Worm (Caenorhabditis elegans) whole organism, early embryonic: Measurements from ENCODE around the gene C13C4.8.

Experiments used
- B0310.2 ChIP-seq: sonication (generic microtip); optimal IDR thresholded peaks from 2 replicates; lab custom pipeline; 2016; ENCODE audit warnings: mild to moderate bottlenecking, missing genetic modification characterization, missing compliant biosample characterization
- F13C5.2 ChIP-seq: sonication (generic microtip); optimal IDR thresholded peaks from 2 replicates; lab custom pipeline; 2017; ENCODE audit warnings: mild to moderate bottlenecking, missing genetic modification characterization, inconsistent platforms, missing compliant biosample characterization
- aly-1 ChIP-seq: sonication (generic microtip); optimal IDR thresholded peaks from 2 replicates; lab custom pipeline; 2016; ENCODE audit warnings: missing genetic modification characterization, missing compliant biosample characterization
- ama-1 ChIP-seq: fragments of 150-350 bp; optimal IDR thresholded peaks from 2 replicates; lab custom pipeline; 2014
- ceh-13 ChIP-seq: fragments of 200-800 bp; sonication (Bioruptor generic); optimal IDR thresholded peaks from 2 replicates; lab custom pipeline; 2018; ENCODE audit warnings: mild to moderate bottlenecking, missing genetic modification characterization, missing compliant biosample characterization
- ceh-36 ChIP-seq: sonication (generic microtip); optimal IDR thresholded peaks from 2 replicates; lab custom pipeline; 2016; ENCODE audit warnings: missing genetic modification characterization, inconsistent platforms, missing compliant biosample characterization
- ets-7 ChIP-seq: sonication (generic microtip); optimal IDR thresholded peaks from 2 replicates; lab custom pipeline; 2016; ENCODE audit warnings: missing genotype, missing genetic modification characterization, missing compliant biosample characterization
- flt-1 ChIP-seq: fragments of 200-800 bp; sonication (Bioruptor generic); IDR thresholded peaks from 2 replicates; pipeline ENCODE4 v1.3.6; 2022; ENCODE audit warnings: missing genetic modification characterization, missing compliant biosample characterization
- hmbx-1 ChIP-seq: sonication (generic microtip); optimal IDR thresholded peaks from 2 replicates; lab custom pipeline; 2016; ENCODE audit warnings: mild to moderate bottlenecking, missing genetic modification characterization, missing compliant biosample characterization
- hmg-4 ChIP-seq: fragments of 200-800 bp; sonication (Bioruptor generic); optimal IDR thresholded peaks from 2 replicates; lab custom pipeline; 2018; ENCODE audit warnings: mild to moderate bottlenecking, missing genetic modification characterization, missing compliant biosample characterization
- hnd-1 ChIP-seq: sonication (generic microtip); optimal IDR thresholded peaks from 2 replicates; lab custom pipeline; 2016; ENCODE audit warnings: missing genetic modification characterization, missing compliant biosample characterization
- pes-1 ChIP-seq: fragments of 200-800 bp; sonication (Bioruptor generic); IDR thresholded peaks from 2 replicates; pipeline ENCODE4 v1.3.6; 2022; ENCODE audit warnings: missing genetic modification reagents, missing genetic modification characterization, missing compliant biosample characterization
- scrt-1 ChIP-seq: fragments of 200-800 bp; sonication (Bioruptor generic); IDR thresholded peaks from 2 replicates; pipeline ENCODE4 v1.3.6; 2022; ENCODE audit warnings: missing genetic modification characterization, missing compliant biosample characterization
- sea-1 ChIP-seq: fragments of 200-800 bp; sonication (Bioruptor generic); conservative IDR thresholded peaks from 2 replicates; pipeline ENCODE4 v1.3.6; 2022; ENCODE audit warnings: missing genetic modification characterization, missing compliant biosample characterization
- tbx-11 ChIP-seq: fragments of 200-800 bp; sonication (Bioruptor generic); IDR thresholded peaks from 2 replicates; pipeline ENCODE4 v1.3.6; 2022; ENCODE audit warnings: missing genetic modification characterization, missing compliant biosample characterization
- tbx-37 ChIP-seq: fragments of 200-800 bp; sonication (Bioruptor generic); conservative IDR thresholded peaks from 2 replicates; pipeline ENCODE4 v1.3.6; 2022; ENCODE audit warnings: missing genetic modification reagents, missing genetic modification characterization, missing compliant biosample characterization
- tra-4 ChIP-seq: sonication (generic microtip); optimal IDR thresholded peaks from 2 replicates; lab custom pipeline; 2017; ENCODE audit warnings: missing genetic modification characterization, missing compliant biosample characterization

Gene C13C4.8

DNA sequence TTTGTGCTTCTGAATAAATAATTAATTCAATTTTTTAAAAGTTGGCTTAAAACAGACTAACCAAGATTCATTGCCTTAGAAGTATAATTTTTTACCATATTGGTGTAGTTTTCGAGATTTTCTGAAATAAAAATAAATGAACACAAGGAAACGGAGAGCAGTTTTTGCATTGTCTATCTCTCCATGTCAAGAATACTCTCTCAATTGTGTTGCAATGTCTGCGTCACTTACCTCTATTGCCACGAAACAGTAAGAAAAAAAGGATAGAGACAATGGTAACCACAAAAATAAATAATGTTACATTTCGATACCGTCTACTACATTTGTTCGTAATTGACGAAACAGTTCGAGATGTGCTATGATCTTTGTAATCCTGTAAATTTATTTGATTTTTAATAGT is 34.9 kb upstream of the C13C4.8 start, which contains the start of gene R07B7.10:
TSS of gene R07B7.10 (plus strand) at position 285 of the 400 bp plus-strand sequence.
- TF ChIP-seq ets-7 (tag; lab: Kevin White, UChicago) = no peak
- TF ChIP-seq ama-1 (lab: Kevin White, UChicago) = no peak
- TF ChIP-seq flt-1 (GFP tag; lab: Robert Waterston, UW) = no peak
- no peak for TF ChIP-seq sea-1 (GFP tag; lab: Robert Waterston, UW)
- TF ChIP-seq hmg-4 (GFP tag; lab: Kevin White, UChicago) = no peak

DNA sequence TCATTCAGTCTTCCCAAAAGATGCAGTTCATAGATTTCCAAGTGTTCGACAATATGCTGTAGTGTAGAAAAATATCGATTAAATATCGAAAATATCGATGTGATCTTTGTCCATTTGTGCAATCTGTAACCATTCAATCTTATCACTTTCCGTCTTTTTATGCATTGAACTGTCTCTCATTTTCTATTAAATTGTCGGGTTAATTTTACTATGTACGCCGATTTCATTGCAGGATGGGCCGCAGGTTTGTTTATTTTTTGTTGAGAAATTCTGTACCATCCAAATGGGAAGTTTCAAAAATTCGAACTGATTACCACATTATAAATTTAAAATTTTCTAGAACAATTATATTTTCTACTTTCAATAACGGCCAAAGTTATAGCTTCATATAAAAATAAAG is 33.6 kb upstream of the C13C4.8 start, which contains the start of gene R07B7.8:
TSS of gene R07B7.8 (minus strand) at position 101 of the 400 bp plus-strand sequence.
- no peak for TF ChIP-seq B0310.2
- TF ChIP-seq ets-7 (tag; lab: Kevin White, UChicago) = no peak
- no peak for TF ChIP-seq tbx-37
- TF ChIP-seq tbx-11 (GFP tag; lab: Robert Waterston, UW) = no peak
- TF ChIP-seq hmbx-1 (tag; lab: Kevin White, UChicago) = no peak
- no peak for TF ChIP-seq hnd-1 (tag; lab: Kevin White, UChicago)
- TF ChIP-seq ceh-13 (GFP tag; lab: Kevin White, UChicago) = no peak
- TF ChIP-seq hmg-4 (GFP tag; lab: Kevin White, UChicago) = no peak
- TF ChIP-seq scrt-1 (GFP tag; lab: Robert Waterston, UW) = no peak
- no peak for TF ChIP-seq sea-1 (GFP tag; lab: Robert Waterston, UW)
- TF ChIP-seq pes-1 (GFP tag; lab: Robert Waterston, UW) = no peak
- TF ChIP-seq flt-1 (GFP tag; lab: Robert Waterston, UW) = no peak
- TF ChIP-seq F13C5.2 = no peak
- no peak for TF ChIP-seq ama-1 (lab: Kevin White, UChicago)

DNA sequence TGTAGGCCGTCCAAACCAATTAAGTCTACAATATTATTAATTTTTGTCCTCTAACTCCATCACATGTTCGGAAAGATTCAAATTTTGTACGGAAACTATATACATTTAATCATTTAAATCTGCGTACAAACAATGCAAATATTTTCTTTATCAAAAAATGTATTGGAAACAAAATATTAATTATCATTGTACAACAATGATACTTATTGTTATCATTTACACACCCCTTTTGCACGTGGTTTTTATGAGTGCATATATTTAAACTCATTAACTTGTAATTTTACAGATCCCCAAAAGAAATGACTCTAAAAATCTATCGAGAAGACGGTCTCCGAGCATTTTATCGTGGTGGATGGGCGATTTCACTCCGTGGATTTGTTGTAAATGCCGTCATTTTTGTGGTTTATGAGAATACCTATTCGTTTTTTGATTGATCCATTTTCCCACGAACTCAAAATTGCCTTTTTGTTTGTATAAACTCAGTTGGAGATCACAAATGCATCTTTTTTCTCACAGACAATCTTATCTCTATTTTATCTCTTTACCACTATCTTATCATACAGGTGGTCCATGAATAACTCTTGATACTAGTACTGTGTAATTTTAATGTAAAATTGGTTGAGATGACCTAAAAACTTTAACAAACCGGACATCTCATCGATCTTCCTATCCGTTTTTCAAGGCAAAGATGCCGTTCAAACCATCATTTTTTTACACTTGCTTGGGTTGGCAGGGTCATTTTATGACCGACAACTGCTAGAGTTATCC is 31.8 kb upstream of the C13C4.8 start:
- TF ChIP-seq tbx-37 (no peak), hmg-4 (GFP tag; lab: Kevin White, UChicago) (no peak), ceh-36 (no peak), B0310.2 (no peak), tbx-11 (GFP tag; lab: Robert Waterston, UW) (no peak), ets-7 (tag; lab: Kevin White, UChicago) (no peak), aly-1 (tag; lab: Kevin White, UChicago) (no peak), ceh-13 (GFP tag; lab: Kevin White, UChicago) (no peak), tra-4 (tag; lab: Kevin White, UChicago) (no peak), hnd-1 (tag; lab: Kevin White, UChicago) (no peak), flt-1 (GFP tag; lab: Robert Waterston, UW) (no peak), hmbx-1 (tag; lab: Kevin White, UChicago) (no peak), F13C5.2 (no peak)

DNA sequence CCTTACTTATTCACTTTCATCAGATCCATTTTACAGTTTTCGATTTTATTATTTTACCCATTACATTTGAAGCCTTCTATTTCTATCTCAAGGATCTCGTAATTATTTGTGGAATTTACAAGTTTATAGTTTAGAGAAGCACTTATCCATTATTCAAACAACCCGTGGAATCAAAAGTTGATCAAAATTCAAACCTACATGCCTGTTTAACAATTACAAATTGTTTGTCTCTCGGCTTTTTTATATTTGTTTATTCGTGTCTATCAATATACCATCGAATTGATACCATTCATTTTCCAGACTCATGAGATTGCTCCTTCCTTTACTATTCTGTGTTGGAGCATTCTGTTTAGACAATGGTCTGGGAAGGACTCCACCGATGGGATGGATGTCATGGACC is 30.9 kb upstream of the C13C4.8 start, which contains the start of gene gana-1:
TSS of gene gana-1 (plus strand) at position 301 of the 400 bp plus-strand sequence.
- TF ChIP-seq B0310.2 (no peak), tbx-37 (no peak), flt-1 (GFP tag; lab: Robert Waterston, UW) (no peak), ama-1 (lab: Kevin White, UChicago) (no peak), hnd-1 (tag; lab: Kevin White, UChicago) (no peak), tra-4 (tag; lab: Kevin White, UChicago) (no peak), aly-1 (tag; lab: Kevin White, UChicago) (no peak), sea-1 (GFP tag; lab: Robert Waterston, UW) (no peak), hmbx-1 (tag; lab: Kevin White, UChicago) (no peak), ceh-13 (GFP tag; lab: Kevin White, UChicago) (no peak), ceh-36 (no peak), F13C5.2 (no peak), hmg-4 (GFP tag; lab: Kevin White, UChicago) (no peak), pes-1 (GFP tag; lab: Robert Waterston, UW) (no peak), ets-7 (tag; lab: Kevin White, UChicago) (no peak)

DNA sequence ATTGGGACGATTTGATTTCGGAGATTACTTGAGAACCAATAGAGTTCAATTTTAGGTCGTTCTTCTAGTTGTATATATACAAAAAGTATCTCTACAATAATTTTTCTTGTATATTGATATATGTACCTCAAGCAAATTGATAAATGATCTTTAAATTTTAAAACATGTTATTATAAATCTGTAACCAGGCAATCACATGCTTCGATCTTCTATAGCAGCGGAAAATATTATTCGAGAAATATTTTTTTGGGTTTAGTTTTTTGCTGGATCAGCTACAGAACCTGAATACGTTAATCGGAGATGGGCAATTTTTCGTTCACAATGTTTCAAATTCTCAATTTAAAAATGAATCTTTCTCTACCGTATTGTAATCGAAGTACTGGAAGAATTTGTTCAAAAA is 29.0 kb upstream of the C13C4.8 start, which contains the start of gene R07B7.12:
TSS of gene R07B7.12 (plus strand) at position 301 of the 400 bp plus-strand sequence.
- TF ChIP-seq tbx-11 (GFP tag; lab: Robert Waterston, UW) (no peak), F13C5.2 (no peak), B0310.2 (no peak), ama-1 (lab: Kevin White, UChicago) (no peak), ceh-13 (GFP tag; lab: Kevin White, UChicago) (no peak), aly-1 (tag; lab: Kevin White, UChicago) (no peak), ceh-36 (no peak), hmg-4 (GFP tag; lab: Kevin White, UChicago) (no peak), hmbx-1 (tag; lab: Kevin White, UChicago) (no peak), scrt-1 (GFP tag; lab: Robert Waterston, UW) (no peak), sea-1 (GFP tag; lab: Robert Waterston, UW) (no peak), tbx-37 (no peak), ets-7 (tag; lab: Kevin White, UChicago) (no peak), hnd-1 (tag; lab: Kevin White, UChicago) (no peak), flt-1 (GFP tag; lab: Robert Waterston, UW) (no peak), tra-4 (tag; lab: Kevin White, UChicago) (no peak), pes-1 (GFP tag; lab: Robert Waterston, UW) (no peak)

DNA sequence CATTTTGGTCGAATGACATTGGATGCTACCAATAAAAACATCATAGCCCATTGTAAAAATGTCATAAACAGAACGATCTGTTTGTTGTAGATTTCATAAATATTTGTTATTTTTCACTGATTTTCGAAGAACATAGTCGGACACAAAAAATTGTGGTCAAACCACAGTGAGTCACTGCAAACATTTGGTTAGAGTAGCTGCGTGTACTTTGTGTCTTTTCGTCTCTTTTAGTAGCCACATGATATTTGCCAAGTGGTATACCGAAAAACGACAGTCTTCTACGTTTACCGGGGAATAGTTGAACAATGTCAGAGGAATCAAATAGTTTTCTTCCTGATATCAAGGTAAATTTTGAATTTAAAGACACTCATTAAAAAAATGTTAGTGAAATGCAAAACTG is 26.0 kb upstream of the C13C4.8 start, which contains the start of gene nhr-206:
TSS of gene nhr-206 (plus strand) at position 248 of the 400 bp plus-strand sequence.
- TF ChIP-seq scrt-1 (GFP tag; lab: Robert Waterston, UW) (no peak), tra-4 (tag; lab: Kevin White, UChicago) (no peak), B0310.2 (no peak), pes-1 (GFP tag; lab: Robert Waterston, UW) (no peak), ama-1 (lab: Kevin White, UChicago) (no peak), sea-1 (GFP tag; lab: Robert Waterston, UW) (no peak), hmg-4 (GFP tag; lab: Kevin White, UChicago) (no peak), tbx-11 (GFP tag; lab: Robert Waterston, UW) (no peak), ceh-36 (no peak), ceh-13 (GFP tag; lab: Kevin White, UChicago) (no peak), F13C5.2 (no peak), hnd-1 (tag; lab: Kevin White, UChicago) (no peak)
